Worm (Caenorhabditis elegans): ENCODE data around the gene fubl-3.

- TF ChIP-seq M03D4.4 (tag; optimal IDR thresholded peaks at IDR 0.05) = no peak
- no peak for TF ChIP-seq flh-1 (GFP tag; optimal IDR thresholded peaks at IDR 0.05)
- TF ChIP-seq nhr-28 (tag; optimal IDR thresholded peaks at IDR 0.05) = no peak
- peak; percentile 92 for TF ChIP-seq lsy-2 (tag; optimal IDR thresholded peaks at IDR 0.05)
- no peak for TF ChIP-seq nhr-76 (tag; optimal IDR thresholded peaks at IDR 0.05)
- no peak for TF ChIP-seq snpc-4 (tag; optimal IDR thresholded peaks at IDR 0.05)
- no peak for TF ChIP-seq elt-3 (tag; optimal IDR thresholded peaks at IDR 0.05)
- TF ChIP-seq lin-13 (tag; optimal IDR thresholded peaks at IDR 0.05) = peak; percentile 13
- no peak for TF ChIP-seq zip-8 (tag; optimal IDR thresholded peaks at IDR 0.05)
- TF ChIP-seq bed-3 (GFP tag; optimal IDR thresholded peaks at IDR 0.05) = no peak
- TF ChIP-seq unc-62 (GFP tag; optimal IDR thresholded peaks at IDR 0.05) = no peak
- TF ChIP-seq ces-1 (GFP tag; optimal IDR thresholded peaks at IDR 0.05) = peak; percentile 26
- TF ChIP-seq sem-2 (GFP tag; optimal IDR thresholded peaks at IDR 0.05) = no peak
- TF ChIP-seq nhr-12 (tag; optimal IDR thresholded peaks at IDR 0.05) = no peak
Observed at ce11 chrX:17434234-17434633, at the start of gene fubl-3.
